Worm (Caenorhabditis elegans) whole organism, L4/young adult: ENCODE data around the gene odd-2.

Source experiments
- W03F9.2 ChIP-seq: fragments of 150-350 bp; optimal IDR thresholded peaks from 2 replicates; lab custom pipeline; 2014; ENCODE audit warnings: missing biosample characterization, missing genetic modification characterization
- dao-5 ChIP-seq: sonication (generic microtip); optimal IDR thresholded peaks from 2 replicates; lab custom pipeline; 2016; ENCODE audit warnings: missing genotype, missing genetic modification characterization, moderate library complexity, missing compliant biosample characterization
- him-1 ChIP-seq: sonication (generic microtip); optimal IDR thresholded peaks from 2 replicates; lab custom pipeline; 2016; ENCODE audit warnings: missing genotype, missing genetic modification reagents, missing genetic modification characterization, missing compliant biosample characterization

DNA sequence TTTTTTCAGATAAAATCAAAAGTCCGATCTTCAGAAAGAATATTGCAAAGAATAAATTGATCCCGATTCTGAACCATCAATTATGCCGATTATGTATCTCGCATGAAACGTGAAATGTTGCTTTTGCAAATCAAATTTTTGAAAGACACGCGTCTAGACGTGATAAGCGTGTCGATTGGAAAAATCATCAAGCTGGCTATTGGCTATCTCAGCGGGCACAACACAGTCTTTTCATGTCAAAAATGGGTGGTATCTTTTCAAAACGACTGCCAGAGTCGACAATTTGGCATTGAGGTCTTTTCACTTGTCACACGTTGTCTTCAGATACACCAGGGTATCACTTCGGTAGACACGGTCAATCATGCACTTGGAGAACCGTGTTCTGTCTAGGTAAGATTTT is 36.3 kb upstream of the odd-2 start, which contains the start of gene daf-9:
- TF ChIP-seq him-1 (no peak), W03F9.2 (tag; lab: Kevin White, UChicago) (no peak), dao-5 (no peak)
